In genomic region chrV:10371951-10372350, ce11 we compare ENCODE assay signal across 3 worm cellular contexts.
TF ChIP-seq lines count a peak whose summit lies in the region.

Gene ugt-49 (plus strand): TSS chrV:10372321.

TF ChIP-seq in whole organism, L2 larva, 48 proteins besides CTCF, POLR2A, EP300 and RAD21:
- no peak for TF ChIP-seq lin-13 (GFP tag; optimal IDR thresholded peaks at IDR 0.05; lab: Kevin White, UChicago)
- TF ChIP-seq unc-39 (tag; optimal IDR thresholded peaks at IDR 0.05; lab: Kevin White, UChicago) = no peak
- TF ChIP-seq fos-1 (tag; optimal IDR thresholded peaks at IDR 0.05; lab: Kevin White, UChicago) = peak; percentile 60
- no peak for TF ChIP-seq sma-9 (GFP tag; optimal IDR thresholded peaks at IDR 0.05; lab: Kevin White, UChicago)
- no peak for TF ChIP-seq sma-9 (tag; optimal IDR thresholded peaks at IDR 0.05; lab: Kevin White, UChicago)
- TF ChIP-seq ZK546.5 (tag; optimal IDR thresholded peaks at IDR 0.05; lab: Kevin White, UChicago) = no peak
- no peak for TF ChIP-seq skn-1 (tag; optimal IDR thresholded peaks at IDR 0.05; lab: Kevin White, UChicago)
- no peak for TF ChIP-seq nhr-6 (tag; optimal IDR thresholded peaks at IDR 0.05; lab: Kevin White, UChicago)

TF ChIP-seq in whole organism, L3 larva, 47 proteins besides CTCF, POLR2A, EP300 and RAD21:
- no peak for TF ChIP-seq lin-15B (tag; optimal IDR thresholded peaks at IDR 0.05; lab: Kevin White, UChicago)
- TF ChIP-seq tbx-2 (tag; optimal IDR thresholded peaks at IDR 0.05; lab: Kevin White, UChicago) = no peak
- no peak for TF ChIP-seq lin-39 (tag; optimal IDR thresholded peaks at IDR 0.05; lab: Kevin White, UChicago)
- peak; percentile 23 for TF ChIP-seq pha-4 (tag; optimal IDR thresholded peaks at IDR 0.05; lab: Kevin White, UChicago)
- no peak for TF ChIP-seq ceh-28 (tag; optimal IDR thresholded peaks at IDR 0.05; lab: Kevin White, UChicago)
- peak; percentile 63 for TF ChIP-seq elt-2 (tag; optimal IDR thresholded peaks at IDR 0.05; lab: Kevin White, UChicago)
- peak; percentile 40 for TF ChIP-seq pqm-1 (tag; optimal IDR thresholded peaks at IDR 0.05; lab: Kevin White, UChicago)
TF ChIP-seq in whole organism, L3 larva: peak in this region for 3.

TF ChIP-seq in whole organism, L4 larva, 104 proteins besides CTCF, POLR2A, EP300 and RAD21:
- peak; percentile 5 for TF ChIP-seq dve-1 (tag; optimal IDR thresholded peaks at IDR 0.05; lab: Kevin White, UChicago; ENCODE audit: insufficient read depth)
- peak; percentile 34 for TF ChIP-seq pqm-1 (tag; optimal IDR thresholded peaks at IDR 0.05; lab: Kevin White, UChicago)
- TF ChIP-seq nhr-102 (tag; optimal IDR thresholded peaks at IDR 0.05; lab: Kevin White, UChicago) = no peak
- TF ChIP-seq daf-16 (GFP tag; optimal IDR thresholded peaks at IDR 0.05; lab: Kevin White, UChicago) = no peak
- peak; percentile 43 for TF ChIP-seq daf-16 (tag; optimal IDR thresholded peaks at IDR 0.05; lab: Kevin White, UChicago)
- peak; percentile 79 for TF ChIP-seq nhr-28 (tag; optimal IDR thresholded peaks at IDR 0.05; lab: Kevin White, UChicago)

Comparison
In these comparisons a context has a peak if more than half of its experiments do, and no peak if none do; other contexts are left out.
1. Of the 23 proteins assayed by ChIP-seq in both whole organism, L4 larva and whole organism, L2 larva: peak only in whole organism, L4 larva: none; only in whole organism, L2 larva: fos-1; in both: none; in neither: 22.